Fruit fly (Drosophila melanogaster): ENCODE results near the gene hth.

hth gene

DNA sequence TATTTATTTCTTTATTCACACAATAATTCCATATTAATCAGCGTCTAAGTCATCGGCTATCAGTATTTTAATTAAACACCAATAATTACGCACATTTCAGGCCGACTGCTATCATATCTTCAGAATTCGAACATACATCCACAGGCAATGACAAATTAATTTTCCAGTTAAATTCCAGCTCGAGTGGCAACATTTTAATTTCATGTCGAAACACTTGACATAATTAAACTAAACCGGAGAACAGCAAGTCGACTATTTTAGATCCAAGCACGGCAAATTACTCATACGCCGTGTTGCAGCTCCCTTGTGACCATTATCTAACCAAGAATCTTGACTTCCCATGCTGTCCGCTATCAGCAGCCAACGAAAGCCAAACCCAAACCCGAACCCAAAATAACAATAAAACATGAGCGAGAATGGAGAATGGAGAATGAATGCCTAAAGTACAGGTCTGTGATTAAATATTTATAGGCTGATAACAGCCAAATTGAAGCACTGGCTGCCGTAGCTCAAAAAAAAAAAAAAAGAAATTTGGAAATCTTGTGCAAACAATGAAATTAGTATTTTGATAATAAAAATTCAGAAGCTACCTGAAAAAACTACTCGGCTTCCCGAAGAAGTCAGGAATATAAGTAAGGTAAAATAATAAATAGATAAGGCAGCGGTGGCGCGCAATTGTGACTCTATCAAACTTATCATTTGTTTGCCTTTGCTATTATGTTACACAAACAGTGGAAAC is 72.8 kb downstream of the hth start (continued):
- TF ChIP-seq CG6689 (GFP tag; IDR thresholded peaks at IDR 0.05) = no peak
- TF ChIP-seq CG16813 (GFP tag; IDR thresholded peaks at IDR 0.05; ENCODE audit: partially characterized antibody) = no peak
- no peak for TF ChIP-seq CG7745 (tag; optimal IDR thresholded peaks at IDR 0.05)
- peak; percentile 3 for TF ChIP-seq NfI (GFP tag; optimal IDR thresholded peaks at IDR 0.05)
- TF ChIP-seq CG42726 (GFP tag; IDR thresholded peaks at IDR 0.05; ENCODE audit: partially characterized antibody) = no peak
- TF ChIP-seq onecut (GFP tag; IDR thresholded peaks at IDR 0.05) = 0 out of 2 replicates have a peak, but pooled peaks have one; percentile 5
- no peak for TF ChIP-seq Lpt (GFP tag; optimal IDR thresholded peaks at IDR 0.05)
- TF ChIP-seq CG3995 (GFP tag; optimal IDR thresholded peaks at IDR 0.05) = no peak
- TF ChIP-seq sens-2 (GFP tag; IDR thresholded peaks at IDR 0.05) = peak; percentile 60
- TF ChIP-seq tx (GFP tag; optimal IDR thresholded peaks at IDR 0.05) = no peak
- TF ChIP-seq CG1792 (GFP tag; optimal IDR thresholded peaks at IDR 0.05) = no peak
- TF ChIP-seq CG8388 (GFP tag; optimal IDR thresholded peaks at IDR 0.05) = no peak
- no peak for TF ChIP-seq CG1024 (GFP tag; IDR thresholded peaks at IDR 0.05)
- no peak for TF ChIP-seq Dip2 (GFP tag; IDR thresholded peaks at IDR 0.05)
- TF ChIP-seq Bdp1 (GFP tag; optimal IDR thresholded peaks at IDR 0.05) = no peak
- no peak for TF ChIP-seq ab (GFP tag; optimal IDR thresholded peaks at IDR 0.05)
- TF ChIP-seq CG14710 (tag; optimal IDR thresholded peaks at IDR 0.05) = peak; percentile 17
- TF ChIP-seq Deaf1 (tag; optimal IDR thresholded peaks at IDR 0.05) = peak; percentile 48
- TF ChIP-seq ttk (GFP tag; IDR thresholded peaks at IDR 0.05) = no peak
- TF ChIP-seq Mes4 (GFP tag; optimal IDR thresholded peaks at IDR 0.05) = peak; percentile 24
- TF ChIP-seq CG9932 (GFP tag; IDR thresholded peaks at IDR 0.05) = no peak
- TF ChIP-seq CG13424 (tag; optimal IDR thresholded peaks at IDR 0.05) = peak; percentile 26
- peak; percentile 70 for TF ChIP-seq CG34376 (GFP tag; optimal IDR thresholded peaks at IDR 0.05)
- TF ChIP-seq prd (optimal IDR thresholded peaks at IDR 0.05) = no peak
- TF ChIP-seq prd (GFP tag; IDR thresholded peaks at IDR 0.05) = no peak
- TF ChIP-seq CG34224 (GFP tag; IDR thresholded peaks at IDR 0.05; ENCODE audit: partially characterized antibody) = no peak
- TF ChIP-seq CG6813 (GFP tag; optimal IDR thresholded peaks at IDR 0.05) = peak; percentile 38
- TF ChIP-seq CG13775 (GFP tag; optimal IDR thresholded peaks at IDR 0.05) = no peak
- no peak for TF ChIP-seq CG16815 (GFP tag; optimal IDR thresholded peaks at IDR 0.05)
- no peak for TF ChIP-seq row (GFP tag; IDR thresholded peaks at IDR 0.05)
- no peak for TF ChIP-seq CG3065 (GFP tag; optimal IDR thresholded peaks at IDR 0.05)
- TF ChIP-seq knrl (GFP tag; IDR thresholded peaks at IDR 0.05; ENCODE audit: partially characterized antibody) = no peak
- TF ChIP-seq CG11696 (GFP tag; IDR thresholded peaks at IDR 0.05) = no peak
- no peak for TF ChIP-seq Max (GFP tag; optimal IDR thresholded peaks at IDR 0.05)
- no peak for TF ChIP-seq kah (GFP tag; optimal IDR thresholded peaks at IDR 0.05)
- TF ChIP-seq Dek (tag; optimal IDR thresholded peaks at IDR 0.05) = no peak
- peak; percentile 34 for TF ChIP-seq gem (tag; optimal IDR thresholded peaks at IDR 0.05)
- peak; percentile 95 for TF ChIP-seq exex (tag; optimal IDR thresholded peaks at IDR 0.05)
- no peak for TF ChIP-seq al (GFP tag; IDR thresholded peaks at IDR 0.05)
- peak; percentile 56 for TF ChIP-seq CG17568 (GFP tag; optimal IDR thresholded peaks at IDR 0.05)
- no peak for TF ChIP-seq HLHmδ (GFP tag; optimal IDR thresholded peaks at IDR 0.05)
- 0 out of 2 replicates have a peak, but pooled peaks have one; percentile 7 for TF ChIP-seq chm (GFP tag; IDR thresholded peaks at IDR 0.05)
- TF ChIP-seq CG16863 (GFP tag; optimal IDR thresholded peaks at IDR 0.05) = no peak
- no peak for TF ChIP-seq slou (GFP tag; optimal IDR thresholded peaks at IDR 0.05)
- TF ChIP-seq otp (GFP tag; IDR thresholded peaks at IDR 0.05) = no peak
- TF ChIP-seq dmrt99B (tag; optimal IDR thresholded peaks at IDR 0.05) = no peak
- TF ChIP-seq pum (GFP tag; optimal IDR thresholded peaks at IDR 0.05) = no peak
- peak; percentile 6 for TF ChIP-seq pros (GFP tag; optimal IDR thresholded peaks at IDR 0.05)
- TF ChIP-seq CG9876 (GFP tag; optimal IDR thresholded peaks at IDR 0.05) = no peak
- TF ChIP-seq CG11093 (GFP tag; IDR thresholded peaks at IDR 0.05) = no peak

Measured in whole organism, embryonic.